Worm (Caenorhabditis elegans) whole organism, L4 larva: ENCODE measurements around the gene sbsp-1.

Experiments
- F37D6.2 ChIP-seq: sonication (generic microtip); optimal IDR thresholded peaks from 2 replicates; lab custom pipeline; 2016; ENCODE audit warnings: mild to moderate bottlenecking, missing genetic modification characterization, missing compliant biosample characterization
- F44E2.7 ChIP-seq: fragments of 200-800 bp; sonication (Bioruptor generic); IDR thresholded peaks from 2 replicates; pipeline ENCODE4 v2.1.2; 2022; ENCODE audit warnings: missing genetic modification characterization, missing compliant biosample characterization
- R02D3.7 ChIP-seq: fragments of 150-350 bp; sonication (generic microtip); optimal IDR thresholded peaks from 3 replicates; lab custom pipeline; 2014; ENCODE audit warnings: missing biosample characterization, missing genetic modification characterization
- T26A8.4 ChIP-seq: fragments of 200-800 bp; sonication (Bioruptor generic); IDR thresholded peaks from 2 replicates; pipeline ENCODE4 v1.3.6; 2022; ENCODE audit warnings: missing genetic modification characterization, missing compliant biosample characterization
- Y75B8A.6 ChIP-seq: fragments of 200-800 bp; sonication (Bioruptor generic); IDR thresholded peaks from 2 replicates; pipeline ENCODE4 v1.3.6; 2022; ENCODE audit warnings: missing genetic modification reagents, missing genetic modification characterization, missing compliant biosample characterization
- aha-1 ChIP-seq: fragments of 150-350 bp; peaks from one replicate; lab custom pipeline; 2014; ENCODE audit warnings: missing biosample characterization, missing genetic modification characterization
- aly-2 ChIP-seq: sonication (generic microtip); optimal IDR thresholded peaks from 2 replicates; lab custom pipeline; 2018; ENCODE audit warnings: missing biosample characterization, missing genetic modification characterization
- ama-1 ChIP-seq: fragments of 150-350 bp; optimal IDR thresholded peaks from 2 replicates; lab custom pipeline; 2014; ENCODE audit warnings: inconsistent platforms, mixed read lengths
- attf-4 ChIP-seq: sonication (generic microtip); optimal IDR thresholded peaks from 3 replicates; lab custom pipeline; 2017; ENCODE audit warnings: missing biosample characterization, missing genetic modification characterization
- ceh-44 ChIP-seq: fragments of 200-800 bp; sonication (Bioruptor generic); IDR thresholded peaks from 2 replicates; pipeline ENCODE4 v1.3.6; 2022; ENCODE audit warnings: missing genetic modification reagents, missing genetic modification characterization, missing compliant biosample characterization
- ceh-82 ChIP-seq: sonication (generic microtip); optimal IDR thresholded peaks from 2 replicates; lab custom pipeline; 2017; ENCODE audit warnings: missing biosample characterization, missing genetic modification characterization
- ces-1 ChIP-seq: fragments of 150-350 bp; sonication (generic microtip); optimal IDR thresholded peaks from 4 replicates; lab custom pipeline; 2014; ENCODE audit warnings: missing biosample characterization, missing genetic modification reagents, missing genetic modification characterization
- cey-2 ChIP-seq: sonication (generic microtip); optimal IDR thresholded peaks from 3 replicates; lab custom pipeline; 2017; ENCODE audit warnings: missing genetic modification characterization, mild to moderate bottlenecking, missing compliant biosample characterization, antibody characterized with exemption, borderline replicate concordance; ENCODE audit not compliant: insufficient read depth
- ctbp-1 ChIP-seq: fragments of 200-800 bp; sonication (Bioruptor generic); IDR thresholded peaks from 2 replicates; pipeline ENCODE4 v1.3.6; 2022; ENCODE audit warnings: missing genetic modification reagents, missing genetic modification characterization, missing compliant biosample characterization
- daf-12 ChIP-seq: fragments of 150-350 bp; optimal IDR thresholded peaks from 2 replicates; lab custom pipeline; 2014; ENCODE audit warnings: missing biosample characterization, missing genetic modification reagents, missing genetic modification characterization
- dmd-8 ChIP-seq: fragments of 200-800 bp; sonication (Bioruptor generic); IDR thresholded peaks from 2 replicates; pipeline ENCODE4 v1.3.6; 2022; ENCODE audit warnings: missing genetic modification characterization, missing compliant biosample characterization
- dmd-9 ChIP-seq: fragments of 200-800 bp; sonication (Bioruptor generic); IDR thresholded peaks from 2 replicates; pipeline ENCODE4 v1.3.6; 2022; ENCODE audit warnings: missing genetic modification reagents, missing genetic modification characterization, missing compliant biosample characterization
- duxl-1 ChIP-seq: sonication (generic microtip); optimal IDR thresholded peaks from 2 replicates; lab custom pipeline; 2016; ENCODE audit warnings: mild to moderate bottlenecking, missing genetic modification characterization, moderate library complexity, missing compliant biosample characterization; ENCODE audit not compliant: poor library complexity
- egl-27 ChIP-seq: sonication (generic microtip); optimal IDR thresholded peaks from 3 replicates; lab custom pipeline; 2017; ENCODE audit warnings: missing biosample characterization, missing genetic modification reagents, missing genetic modification characterization
- egl-43 ChIP-seq: fragments of 200-800 bp; sonication (Bioruptor generic); IDR thresholded peaks from 2 replicates; pipeline ENCODE4 v1.3.6; 2022; ENCODE audit warnings: missing genetic modification reagents, missing genetic modification characterization, missing compliant biosample characterization
- fkh-10 ChIP-seq: fragments of 150-350 bp; optimal IDR thresholded peaks from 2 replicates; lab custom pipeline; 2014; ENCODE audit warnings: missing biosample characterization, missing genetic modification reagents, missing genetic modification characterization
- fos-1 ChIP-seq: fragments of 150-350 bp; optimal IDR thresholded peaks from 2 replicates; lab custom pipeline; 2014; ENCODE audit warnings: missing biosample characterization, missing genetic modification characterization
- hif-1 ChIP-seq, 2 experiments: sonication (generic microtip); optimal IDR thresholded peaks; 2 replicates each; lab custom pipeline; 2016 to 2017; ENCODE audit warnings: missing compliant biosample characterization in 2 of 2, missing genetic modification characterization in 2 of 2, missing genetic modification reagents in 2 of 2, missing genotype in 2 of 2, mild to moderate bottlenecking in 1 of 2
- hlh-11 ChIP-seq: fragments of 200-800 bp; sonication (Bioruptor generic); optimal IDR thresholded peaks from 2 replicates; lab custom pipeline; 2018; ENCODE audit warnings: mild to moderate bottlenecking, missing genetic modification characterization, missing compliant biosample characterization
- hlh-30 ChIP-seq: sonication (generic microtip); optimal IDR thresholded peaks from 2 replicates; lab custom pipeline; 2017; ENCODE audit warnings: antibody characterized with exemption, mild to moderate bottlenecking, missing genetic modification characterization, missing compliant biosample characterization; ENCODE audit not compliant: insufficient read depth
- jun-1 ChIP-seq: fragments of 150-350 bp; optimal IDR thresholded peaks from 2 replicates; lab custom pipeline; 2014; ENCODE audit warnings: missing biosample characterization, missing genetic modification reagents, missing genetic modification characterization
- lin-29 ChIP-seq: fragments of 200-800 bp; sonication (Bioruptor generic); IDR thresholded peaks from 2 replicates; pipeline ENCODE4 v1.3.6; 2022; ENCODE audit warnings: missing genetic modification reagents, missing genetic modification characterization, missing compliant biosample characterization
- lin-38 ChIP-seq: fragments of 200-800 bp; sonication (Bioruptor generic); IDR thresholded peaks from 2 replicates; pipeline ENCODE4 v1.3.6; 2022; ENCODE audit warnings: missing genetic modification reagents, missing genetic modification characterization, missing compliant biosample characterization
- lin-39 ChIP-seq: fragments of 150-350 bp; optimal IDR thresholded peaks from 2 replicates; lab custom pipeline; 2014; ENCODE audit warnings: missing biosample characterization, missing genetic modification reagents, missing genetic modification characterization
- madf-9 ChIP-seq: fragments of 200-800 bp; sonication (Bioruptor generic); conservative IDR thresholded peaks from 2 replicates; pipeline ENCODE4 v1.3.6; 2022; ENCODE audit warnings: missing genetic modification reagents, missing genetic modification characterization, missing compliant biosample characterization
- nhr-102 ChIP-seq: sonication (generic microtip); optimal IDR thresholded peaks from 2 replicates; lab custom pipeline; 2016; ENCODE audit warnings: mild to moderate bottlenecking, missing genetic modification characterization, moderate library complexity, missing compliant biosample characterization
- nhr-11 ChIP-seq: fragments of 150-350 bp; optimal IDR thresholded peaks from 2 replicates; lab custom pipeline; 2014; ENCODE audit warnings: missing biosample characterization, missing genetic modification characterization
- nhr-111 ChIP-seq: fragments of 200-800 bp; sonication (Bioruptor generic); optimal IDR thresholded peaks from 2 replicates; lab custom pipeline; 2018; ENCODE audit warnings: mild to moderate bottlenecking, missing genetic modification characterization, missing compliant biosample characterization
- nhr-25 ChIP-seq: sonication (generic microtip); optimal IDR thresholded peaks from 2 replicates; lab custom pipeline; 2017; ENCODE audit warnings: missing genetic modification characterization, mild to moderate bottlenecking, missing compliant biosample characterization, antibody characterized with exemption, moderate library complexity, borderline replicate concordance; ENCODE audit not compliant: insufficient read depth
- nhr-28 ChIP-seq: fragments of 150-350 bp; optimal IDR thresholded peaks from 2 replicates; lab custom pipeline; 2014; ENCODE audit warnings: missing biosample characterization, missing genetic modification characterization
- nhr-41 ChIP-seq: fragments of 200-800 bp; sonication (Bioruptor generic); IDR thresholded peaks from 2 replicates; pipeline ENCODE4 v1.3.6; 2022; ENCODE audit warnings: missing genetic modification reagents, missing genetic modification characterization, missing compliant biosample characterization
- nhr-42 ChIP-seq: fragments of 200-800 bp; sonication (Bioruptor generic); IDR thresholded peaks from 2 replicates; pipeline ENCODE4 v1.3.6; 2022; ENCODE audit warnings: missing genetic modification characterization, missing compliant biosample characterization
- nhr-6 ChIP-seq: fragments of 150-350 bp; optimal IDR thresholded peaks from 2 replicates; lab custom pipeline; 2014; ENCODE audit warnings: missing biosample characterization, missing genetic modification characterization
- pha-4 ChIP-seq, 2 experiments: fragments of 150-350 bp in 1 of 2; fragments of 200-800 bp in 1 of 2; sonication (Bioruptor generic) in 1 of 2; IDR thresholded peaks in 1 of 2; optimal IDR thresholded peaks in 1 of 2; 2 replicates each; pipeline versions ENCODE4 v1.3.6 to Lab custom; 2014 to 2022; ENCODE audit warnings: missing genetic modification characterization in 2 of 2, missing genetic modification reagents in 2 of 2, missing biosample characterization in 1 of 2, missing compliant biosample characterization in 1 of 2
- saeg-2 ChIP-seq: fragments of 200-800 bp; sonication (Bioruptor generic); IDR thresholded peaks from 2 replicates; pipeline ENCODE4 v1.3.6; 2022; ENCODE audit warnings: missing genetic modification reagents, missing genetic modification characterization, missing compliant biosample characterization
- set-16 ChIP-seq: fragments of 200-800 bp; sonication (Bioruptor generic); IDR thresholded peaks from 2 replicates; pipeline ENCODE4 v1.3.6; 2022; ENCODE audit warnings: missing genetic modification reagents, missing genetic modification characterization, missing compliant biosample characterization
- skn-1 ChIP-seq: fragments of 150-350 bp; optimal IDR thresholded peaks from 2 replicates; lab custom pipeline; 2014; ENCODE audit warnings: missing biosample characterization, missing genetic modification characterization
- snpc-1.2 ChIP-seq: fragments of 200-800 bp; sonication (Bioruptor generic); IDR thresholded peaks from 2 replicates; pipeline ENCODE4 v1.3.6; 2022; ENCODE audit warnings: missing genetic modification reagents, missing genetic modification characterization, missing compliant biosample characterization
- unc-62 ChIP-seq, 3 experiments: fragments of 150-350 bp in 1 of 3; sonication (generic microtip); optimal IDR thresholded peaks in 2 of 3; peaks in 1 of 3; 1 replicate in 1 of 3; 2 replicates in 2 of 3; lab custom pipeline; 2014 to 2017; ENCODE audit warnings: missing biosample characterization in 3 of 3, missing genetic modification characterization in 3 of 3, missing genetic modification reagents in 3 of 3, missing genotype in 1 of 3
- zag-1 ChIP-seq: fragments of 150-350 bp; optimal IDR thresholded peaks from 2 replicates; lab custom pipeline; 2014; ENCODE audit warnings: missing biosample characterization, missing genetic modification characterization
- zfp-2 ChIP-seq: sonication (generic microtip); optimal IDR thresholded peaks from 2 replicates; lab custom pipeline; 2016; ENCODE audit warnings: mild to moderate bottlenecking, missing genetic modification characterization, missing compliant biosample characterization
- ztf-11 ChIP-seq: fragments of 150-350 bp; optimal IDR thresholded peaks from 2 replicates; lab custom pipeline; 2014; ENCODE audit warnings: missing biosample characterization, missing genetic modification characterization

Gene sbsp-1

ce11 chrIII:10816800-10817418, 15.8 kb upstream of the sbsp-1 start, which contains the start of gene sca-1 (continued):
- TF ChIP-seq fkh-10 (GFP tag; lab: Kevin White, UChicago) (no peak), madf-9 (GFP tag; lab: Robert Waterston, UW) (no peak), dmd-9 (GFP tag; lab: Robert Waterston, UW) (0 out of 2 replicates have a peak, but pooled peaks have one; percentile 7), nhr-25 (tag; lab: Kevin White, UChicago) (no peak), ztf-11 (tag; lab: Kevin White, UChicago) (no peak), nhr-11 (tag; lab: Kevin White, UChicago) (no peak), nhr-42 (no peak), lin-39 (tag; lab: Kevin White, UChicago) (no peak), duxl-1 (tag; lab: Kevin White, UChicago) (no peak), unc-62 (GFP tag; optimal IDR thresholded peaks at IDR 0.05 in 1 of 2; lab: Kevin White, UChicago) (no peak), unc-62 (tag; optimal IDR thresholded peaks at IDR 0.05; lab: Kevin White, UChicago) (no peak), ceh-82 (no peak), snpc-1.2 (GFP tag; lab: Robert Waterston, UW) (no peak), Y75B8A.6 (GFP tag; lab: Robert Waterston, UW) (no peak), nhr-111 (GFP tag; lab: Kevin White, UChicago) (no peak), R02D3.7 (tag; lab: Kevin White, UChicago) (no peak), egl-27 (no peak), egl-43 (GFP tag; lab: Robert Waterston, UW) (peak; percentile 33; the same call in 1 of the 2 replicates), ama-1 (lab: Kevin White, UChicago) (no peak), aly-2 (tag; lab: Kevin White, UChicago) (no peak), lin-29 (no peak), nhr-6 (tag; lab: Kevin White, UChicago) (no peak), nhr-102 (tag; lab: Kevin White, UChicago) (no peak), T26A8.4 (GFP tag; lab: Robert Waterston, UW) (0 out of 2 replicates have a peak, but pooled peaks have one; percentile 13), attf-4 (tag; lab: Kevin White, UChicago) (no peak), hif-1 (tag; optimal IDR thresholded peaks at IDR 0.05; lab: Kevin White, UChicago) (no peak), set-16 (GFP tag; lab: Robert Waterston, UW) (peak; percentile 89), jun-1 (tag; lab: Kevin White, UChicago) (no peak), nhr-41 (GFP tag; lab: Robert Waterston, UW) (no peak), aha-1 (tag; lab: Kevin White, UChicago) (peak; percentile 75)

ce11 chrIII:10818364-10818763, 14.4 kb upstream of the sbsp-1 start:
- TF ChIP-seq ztf-11 (tag; lab: Kevin White, UChicago) (no peak), nhr-28 (peak; percentile 91), lin-39 (tag; lab: Kevin White, UChicago) (no peak), madf-9 (GFP tag; lab: Robert Waterston, UW) (no peak), ctbp-1 (peak; percentile 62; the same call in 1 of the 2 replicates), fos-1 (tag; lab: Kevin White, UChicago) (no peak), ama-1 (lab: Kevin White, UChicago) (no peak), F37D6.2 (no peak), zag-1 (tag; lab: Kevin White, UChicago) (no peak), saeg-2 (GFP tag; lab: Robert Waterston, UW) (no peak), daf-12 (tag; lab: Kevin White, UChicago) (no peak), skn-1 (tag; lab: Kevin White, UChicago) (no peak), duxl-1 (tag; lab: Kevin White, UChicago) (no peak), nhr-41 (GFP tag; lab: Robert Waterston, UW) (peak; percentile 16; the same call in 1 of the 2 replicates), dmd-8 (GFP tag; lab: Robert Waterston, UW) (no peak), ces-1 (GFP tag; lab: Kevin White, UChicago) (no peak), hlh-11 (tag; lab: Kevin White, UChicago) (peak; percentile 82), hlh-30 (peak; percentile 58), fkh-10 (GFP tag; lab: Kevin White, UChicago) (no peak), F44E2.7 (GFP tag; lab: Robert Waterston, UW) (no peak), cey-2 (tag; lab: Kevin White, UChicago) (no peak), Y75B8A.6 (GFP tag; lab: Robert Waterston, UW) (no peak), pha-4 (GFP tag; IDR thresholded peaks at IDR 0.05; lab: Robert Waterston, UW) (no peak), pha-4 (tag; optimal IDR thresholded peaks at IDR 0.05; lab: Kevin White, UChicago) (peak; percentile 36), zfp-2 (no peak), lin-38 (GFP tag; lab: Robert Waterston, UW) (peak; percentile 61), ceh-44 (no peak)
